Fruit fly (Drosophila melanogaster): ENCODE results near the gene CG14391.

Gene CG14391

dm6 chr3R:12674041-12674623 lies 20.5 kb downstream of the CG14391 start, which contains the start of gene Gnmt (continued):
- TF ChIP-seq E2f1 (GFP tag; IDR thresholded peaks at IDR 0.05) = no peak
- TF ChIP-seq MTF-1 (GFP tag; optimal IDR thresholded peaks at IDR 0.05; ENCODE audit: borderline replicate concordance) = no peak
- TF ChIP-seq CG6175 (GFP tag; IDR thresholded peaks at IDR 0.05) = no peak
- no peak for TF ChIP-seq Nf-YC (tag; optimal IDR thresholded peaks at IDR 0.05)
- no peak for TF ChIP-seq cg (GFP tag; optimal IDR thresholded peaks at IDR 0.05)
- no peak for TF ChIP-seq mirr (GFP tag; optimal IDR thresholded peaks at IDR 0.05)
- TF ChIP-seq CG2129 (GFP tag; IDR thresholded peaks at IDR 0.05; ENCODE audit: partially characterized antibody) = no peak
- TF ChIP-seq H15 (GFP tag; IDR thresholded peaks at IDR 0.05) = no peak
- peak; percentile 5 for TF ChIP-seq Blimp-1 (GFP tag; optimal IDR thresholded peaks at IDR 0.05)
- no peak for TF ChIP-seq CG2202 (tag; optimal IDR thresholded peaks at IDR 0.05)
- peak; percentile 26 for TF ChIP-seq ftz-f1 (GFP tag; optimal IDR thresholded peaks at IDR 0.05)
- peak; percentile 22 for TF ChIP-seq lab (GFP tag; optimal IDR thresholded peaks at IDR 0.05)
- TF ChIP-seq CG12744 (GFP tag; optimal IDR thresholded peaks at IDR 0.05) = no peak
- TF ChIP-seq sisA (GFP tag; IDR thresholded peaks at IDR 0.05) = no peak
- no peak for TF ChIP-seq HmgD (GFP tag; optimal IDR thresholded peaks at IDR 0.05)
- TF ChIP-seq CG11456 (GFP tag; IDR thresholded peaks at IDR 0.05) = no peak
- peak; percentile 4 for TF ChIP-seq Xbp1 (GFP tag; optimal IDR thresholded peaks at IDR 0.05)
- TF ChIP-seq Rfx (GFP tag; IDR thresholded peaks at IDR 0.05) = peak; percentile 56
- TF ChIP-seq nmo (GFP tag; optimal IDR thresholded peaks at IDR 0.05) = peak; percentile 5
- no peak for TF ChIP-seq Tbp (GFP tag; optimal IDR thresholded peaks at IDR 0.05)
- TF ChIP-seq cwo (GFP tag; optimal IDR thresholded peaks at IDR 0.05) = peak; percentile 86
- TF ChIP-seq en (GFP tag; optimal IDR thresholded peaks at IDR 0.05) = no peak
- no peak for TF ChIP-seq CG31365 (tag; optimal IDR thresholded peaks at IDR 0.05)
- no peak for TF ChIP-seq CG9727 (GFP tag; optimal IDR thresholded peaks at IDR 0.05)
- no peak for TF ChIP-seq CG6683 (GFP tag; optimal IDR thresholded peaks at IDR 0.05)
- no peak for TF ChIP-seq CG17802 (tag; optimal IDR thresholded peaks at IDR 0.05)
- no peak for TF ChIP-seq hb (GFP tag; IDR thresholded peaks at IDR 0.05; ENCODE audit: partially characterized antibody)
- TF ChIP-seq Awh (GFP tag; IDR thresholded peaks at IDR 0.05) = 0 out of 2 replicates have a peak, but pooled peaks have one; percentile 7
- no peak for TF ChIP-seq CG12071 (GFP tag; optimal IDR thresholded peaks at IDR 0.05)
- peak; percentile 10 for TF ChIP-seq CG10543 (GFP tag; optimal IDR thresholded peaks at IDR 0.05)
- TF ChIP-seq chinmo (GFP tag; IDR thresholded peaks at IDR 0.05; ENCODE audit: partially characterized antibody) = 0 out of 4 replicates have a peak, but pooled peaks have one; percentile 19
- peak; percentile 52; the same call in 2 of the 3 replicates for TF ChIP-seq row (GFP tag; IDR thresholded peaks at IDR 0.05)
- no peak for TF ChIP-seq CG6254 (GFP tag; optimal IDR thresholded peaks at IDR 0.05)
- TF ChIP-seq fd102C (GFP tag; optimal IDR thresholded peaks at IDR 0.05) = no peak
- no peak for TF ChIP-seq CG33213 (GFP tag; optimal IDR thresholded peaks at IDR 0.05)
- TF ChIP-seq Meics (GFP tag; optimal IDR thresholded peaks at IDR 0.05) = peak; percentile 44
- TF ChIP-seq H2.0 (GFP tag; IDR thresholded peaks at IDR 0.05) = no peak
- no peak for TF ChIP-seq pnt (GFP tag; optimal IDR thresholded peaks at IDR 0.05)
- no peak for TF ChIP-seq CG15073 (GFP tag; optimal IDR thresholded peaks at IDR 0.05)
- peak; percentile 70 for TF ChIP-seq CG18599 (GFP tag; optimal IDR thresholded peaks at IDR 0.05)
- no peak for TF ChIP-seq sens-2 (GFP tag; IDR thresholded peaks at IDR 0.05)
- TF ChIP-seq sima (GFP tag; optimal IDR thresholded peaks at IDR 0.05) = no peak
- TF ChIP-seq caup (GFP tag; optimal IDR thresholded peaks at IDR 0.05; ENCODE audit: severe bottlenecking) = no peak
- TF ChIP-seq sug (tag; optimal IDR thresholded peaks at IDR 0.05) = peak; percentile 84
- no peak for TF ChIP-seq shn (GFP tag; optimal IDR thresholded peaks at IDR 0.05)
- no peak for TF ChIP-seq CG17829 (tag; optimal IDR thresholded peaks at IDR 0.05)
- no peak for TF ChIP-seq CG10959 (GFP tag; IDR thresholded peaks at IDR 0.05)
- no peak for TF ChIP-seq bbx (GFP tag; IDR thresholded peaks at IDR 0.05; ENCODE audit: partially characterized antibody)
- no peak for TF ChIP-seq pan (optimal IDR thresholded peaks at IDR 0.05)
- TF ChIP-seq pan (GFP tag; optimal IDR thresholded peaks at IDR 0.05 in 1 of 2, IDR thresholded peaks at IDR 0.05 in 1 of 2) = peak in 1 of 2 experiments; percentile 16
